Worm (Caenorhabditis elegans) whole organism, midembryonic: ENCODE measurements around the gene irld-34.

Experiments used
- T22C8.4 ChIP-seq: fragments of 200-800 bp; sonication (Bioruptor generic); IDR thresholded peaks from 2 replicates; pipeline ENCODE4 v1.3.6; 2022; ENCODE audit warnings: missing genetic modification characterization, missing compliant biosample characterization
- cog-1 ChIP-seq: sonication (generic microtip); optimal IDR thresholded peaks from 2 replicates; lab custom pipeline; 2016; ENCODE audit warnings: missing genetic modification characterization, missing compliant biosample characterization
- flt-1 ChIP-seq: fragments of 200-800 bp; sonication (Bioruptor generic); IDR thresholded peaks from 2 replicates; pipeline ENCODE4 v1.3.6; 2022; ENCODE audit warnings: missing genetic modification characterization, missing compliant biosample characterization
- klf-2 ChIP-seq: fragments of 200-800 bp; sonication (Bioruptor generic); conservative IDR thresholded peaks from 2 replicates; pipeline ENCODE4 v1.3.6; 2022; ENCODE audit warnings: missing genetic modification reagents, missing genetic modification characterization, missing compliant biosample characterization
- med-1 ChIP-seq: sonication (generic microtip); optimal IDR thresholded peaks from 2 replicates; lab custom pipeline; 2017; ENCODE audit warnings: missing genetic modification characterization, mild to moderate bottlenecking, missing compliant biosample characterization, antibody characterized with exemption, missing genetic modification reagents; ENCODE audit not compliant: insufficient read depth
- ref-1 ChIP-seq: fragments of 200-800 bp; sonication (Bioruptor generic); conservative IDR thresholded peaks from 2 replicates; pipeline ENCODE4 v1.3.6; 2022; ENCODE audit warnings: missing genetic modification reagents, missing genetic modification characterization, missing compliant biosample characterization
- tab-1 ChIP-seq: fragments of 200-800 bp; sonication (Bioruptor generic); IDR thresholded peaks from 2 replicates; pipeline ENCODE4 v1.3.6; 2022; ENCODE audit warnings: missing genetic modification characterization, missing compliant biosample characterization
- ztf-23 ChIP-seq: fragments of 200-800 bp; sonication (Bioruptor generic); IDR thresholded peaks from 2 replicates; pipeline ENCODE4 v1.3.6; 2022; ENCODE audit warnings: missing genetic modification reagents, missing genetic modification characterization, missing compliant biosample characterization
- ztf-29 ChIP-seq: fragments of 200-800 bp; sonication (Bioruptor generic); IDR thresholded peaks from 2 replicates; pipeline ENCODE4 v1.3.6; 2022; ENCODE audit warnings: missing genetic modification reagents, missing genetic modification characterization, missing compliant biosample characterization

irld-34 gene

DNA sequence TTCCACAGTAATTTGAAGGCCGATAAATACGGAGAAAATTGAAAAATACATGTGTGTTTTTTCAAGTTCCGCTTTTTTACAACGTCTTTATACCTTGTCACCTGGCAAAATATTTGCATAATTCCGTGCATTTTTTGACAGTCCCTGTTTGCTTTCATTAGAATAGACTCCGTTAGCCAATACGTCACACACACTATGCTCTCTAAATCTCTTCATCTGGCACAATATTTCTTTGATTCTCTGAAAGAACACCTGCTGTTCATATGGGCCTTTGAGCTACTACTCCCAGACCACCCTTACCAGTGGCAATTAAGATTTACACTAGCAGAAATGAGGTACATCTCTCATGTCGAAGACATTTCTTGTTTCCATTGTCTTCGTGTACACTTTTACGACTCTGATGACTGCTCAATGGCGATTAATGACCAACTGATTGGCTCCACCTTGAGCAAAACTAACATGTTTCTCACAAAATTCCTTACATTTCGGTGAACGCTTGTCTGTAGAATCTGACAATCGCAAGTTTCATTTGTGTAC is 36.5 kb upstream of the irld-34 start, which contains the start of gene grl-11:
TSS of gene grl-11 (minus strand) at position 51 of the 537 bp plus-strand sequence.
- TF ChIP-seq ref-1 (GFP tag; lab: Robert Waterston, UW) (no peak), tab-1 (no peak), ztf-23 (no peak), T22C8.4 (GFP tag; lab: Robert Waterston, UW) (no peak), ztf-29 (GFP tag; lab: Robert Waterston, UW) (no peak), klf-2 (GFP tag; lab: Robert Waterston, UW) (no peak), med-1 (no peak)

DNA sequence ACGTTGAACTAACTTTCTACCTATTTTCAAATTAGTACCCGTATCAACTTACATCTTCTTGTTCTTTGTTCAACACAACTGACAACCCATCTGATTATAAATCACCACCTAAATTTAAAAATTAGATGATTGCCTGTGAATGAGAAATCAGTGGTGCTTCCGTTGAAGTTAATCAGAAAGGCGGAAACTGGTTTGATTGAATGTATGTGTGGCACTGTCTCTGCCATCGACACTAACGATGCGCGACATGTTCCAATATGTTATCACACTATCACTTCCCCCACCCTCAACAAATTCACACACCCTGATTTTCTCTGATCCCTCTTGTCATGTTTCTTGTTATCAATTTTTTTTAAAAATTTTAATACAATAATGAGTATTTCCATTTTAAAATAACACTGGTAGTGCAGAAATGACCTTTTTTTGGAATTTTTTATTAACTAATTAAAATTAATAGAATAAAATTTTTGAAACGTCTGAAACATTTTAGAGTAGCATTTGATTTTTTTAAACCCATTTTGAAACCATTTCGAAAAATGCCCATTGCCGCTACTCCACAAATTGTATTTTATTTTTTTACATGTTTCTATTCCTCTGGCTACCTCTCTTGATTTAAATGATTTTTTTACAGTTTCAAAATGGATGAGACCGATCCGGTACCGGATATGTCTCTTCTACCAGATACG is 35.8 kb upstream of the irld-34 start, which contains the start of gene ced-11:
TSS of gene ced-11 (plus strand) at position 636 of the 686 bp plus-strand sequence.
- TF ChIP-seq T22C8.4 (GFP tag; lab: Robert Waterston, UW): no peak
- no peak for TF ChIP-seq cog-1 (tag; lab: Kevin White, UChicago)
- TF ChIP-seq ztf-23: no peak
- no peak for TF ChIP-seq flt-1 (GFP tag; lab: Robert Waterston, UW)
- TF ChIP-seq ref-1 (GFP tag; lab: Robert Waterston, UW): no peak
- no peak for TF ChIP-seq tab-1
- no peak for TF ChIP-seq med-1
- no peak for TF ChIP-seq ztf-29 (GFP tag; lab: Robert Waterston, UW)
- no peak for TF ChIP-seq klf-2 (GFP tag; lab: Robert Waterston, UW)

DNA sequence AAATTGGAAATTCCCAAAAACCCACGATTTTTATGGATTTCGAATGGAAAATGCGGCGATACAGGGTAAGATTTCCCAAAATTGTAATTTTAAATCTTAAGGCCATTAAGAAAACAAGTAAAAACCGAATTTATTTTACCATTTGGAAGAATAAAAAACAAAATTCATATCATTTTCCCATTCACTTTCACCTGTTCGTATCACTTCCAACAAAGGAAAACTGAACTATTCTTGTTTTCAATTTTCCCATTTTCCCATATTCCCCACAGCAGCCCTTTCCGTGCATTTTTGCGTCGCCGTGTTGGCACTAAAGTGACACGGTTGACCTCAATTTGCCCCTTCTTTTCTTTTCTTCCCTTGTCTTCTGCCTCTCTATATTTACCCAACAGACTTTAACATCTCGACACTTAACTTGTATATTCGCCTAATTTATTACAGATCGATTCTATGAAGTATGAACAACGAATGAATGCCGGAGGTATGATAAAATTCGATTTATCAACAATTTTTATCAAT is 29.0 kb upstream of the irld-34 start, which contains the start of gene sec-16A.1:
TSS of gene sec-16A.1 (plus strand) at position 51 of the 516 bp plus-strand sequence.
- TF ChIP-seq ref-1 (GFP tag; lab: Robert Waterston, UW): no peak
- TF ChIP-seq med-1: no peak
- no peak for TF ChIP-seq klf-2 (GFP tag; lab: Robert Waterston, UW)
- no peak for TF ChIP-seq T22C8.4 (GFP tag; lab: Robert Waterston, UW)
- TF ChIP-seq tab-1: no peak
- TF ChIP-seq ztf-23: no peak
- no peak for TF ChIP-seq flt-1 (GFP tag; lab: Robert Waterston, UW)
- no peak for TF ChIP-seq ztf-29 (GFP tag; lab: Robert Waterston, UW)
- no peak for TF ChIP-seq cog-1 (tag; lab: Kevin White, UChicago)

DNA sequence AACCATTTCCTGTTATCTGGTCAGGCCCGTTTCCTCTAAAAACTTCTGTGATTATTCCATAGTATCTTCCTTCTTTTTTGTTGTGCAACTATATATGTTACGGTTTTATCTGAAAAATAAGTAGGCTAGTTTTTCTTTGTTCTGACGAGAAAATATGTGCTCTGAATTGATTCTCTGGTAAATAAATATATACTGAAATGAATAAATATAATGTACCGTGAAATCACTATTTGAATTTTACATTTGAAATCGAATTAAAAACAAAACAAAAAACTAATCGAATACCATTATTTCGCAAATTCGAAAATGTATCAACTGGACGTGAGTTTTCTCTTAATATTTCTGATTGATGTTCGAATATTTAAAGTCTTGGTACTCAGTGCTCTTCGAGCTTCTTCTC is 24.3 kb upstream of the irld-34 start, which contains the start of gene ZK512.10:
TSS of gene ZK512.10 (plus strand) at position 301 of the 400 bp plus-strand sequence.
- no peak for TF ChIP-seq klf-2 (GFP tag; lab: Robert Waterston, UW)
- no peak for TF ChIP-seq ztf-29 (GFP tag; lab: Robert Waterston, UW)
- TF ChIP-seq T22C8.4 (GFP tag; lab: Robert Waterston, UW): no peak
- no peak for TF ChIP-seq ztf-23
- no peak for TF ChIP-seq ref-1 (GFP tag; lab: Robert Waterston, UW)
- no peak for TF ChIP-seq flt-1 (GFP tag; lab: Robert Waterston, UW)
- TF ChIP-seq med-1: no peak
- TF ChIP-seq tab-1: no peak
- TF ChIP-seq cog-1 (tag; lab: Kevin White, UChicago): no peak

DNA sequence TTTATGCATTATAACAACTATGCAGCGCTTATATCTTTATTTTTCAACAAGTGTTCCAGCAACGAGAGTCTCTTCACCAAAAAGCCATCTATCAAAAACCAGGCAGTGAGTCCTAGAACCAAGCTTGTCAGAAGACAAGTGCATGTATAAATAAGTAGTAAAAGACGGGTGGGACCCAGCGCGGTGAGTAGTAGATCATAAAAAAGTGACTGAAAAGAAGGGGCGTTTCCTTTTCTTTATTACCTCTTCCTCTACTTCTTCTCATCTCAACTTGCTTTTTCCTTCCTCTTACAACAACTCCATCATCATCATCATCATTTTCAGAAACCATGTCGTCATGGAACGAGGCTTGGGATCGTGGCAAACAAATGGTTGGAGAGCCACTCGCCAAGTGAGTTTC is 18.3 kb upstream of the irld-34 start, which contains the start of gene eat-4:
TSS of gene eat-4 (plus strand) at position 301 of the 400 bp plus-strand sequence.
- no peak for TF ChIP-seq med-1

DNA sequence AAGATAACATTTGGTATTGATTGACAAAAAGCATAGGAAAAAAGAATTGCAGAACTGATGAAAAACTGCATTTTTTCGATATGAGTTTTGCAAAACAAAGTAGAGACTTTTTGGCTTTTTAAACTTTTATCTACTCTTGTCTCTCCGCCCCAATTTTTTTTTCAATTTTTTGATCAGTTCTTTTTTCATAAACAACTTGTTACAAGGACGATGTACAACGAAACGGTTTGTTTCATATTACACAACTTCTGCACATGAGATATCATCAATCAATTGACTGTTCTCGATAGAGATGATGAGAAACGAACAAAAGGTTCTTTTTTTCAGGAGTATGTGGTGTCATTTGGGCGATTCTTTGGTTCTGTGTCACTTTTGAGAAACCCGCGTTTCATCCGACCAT is 16.3 kb upstream of the irld-34 start, which contains the start of gene ZK512.7:
TSS of gene ZK512.7 (minus strand) at position 101 of the 400 bp plus-strand sequence.
- TF ChIP-seq ztf-29 (GFP tag; lab: Robert Waterston, UW) (no peak), klf-2 (GFP tag; lab: Robert Waterston, UW) (no peak), med-1 (no peak), flt-1 (GFP tag; lab: Robert Waterston, UW) (no peak), tab-1 (no peak), ref-1 (GFP tag; lab: Robert Waterston, UW) (no peak), T22C8.4 (GFP tag; lab: Robert Waterston, UW) (no peak), cog-1 (tag; lab: Kevin White, UChicago) (no peak), ztf-23 (no peak)

DNA sequence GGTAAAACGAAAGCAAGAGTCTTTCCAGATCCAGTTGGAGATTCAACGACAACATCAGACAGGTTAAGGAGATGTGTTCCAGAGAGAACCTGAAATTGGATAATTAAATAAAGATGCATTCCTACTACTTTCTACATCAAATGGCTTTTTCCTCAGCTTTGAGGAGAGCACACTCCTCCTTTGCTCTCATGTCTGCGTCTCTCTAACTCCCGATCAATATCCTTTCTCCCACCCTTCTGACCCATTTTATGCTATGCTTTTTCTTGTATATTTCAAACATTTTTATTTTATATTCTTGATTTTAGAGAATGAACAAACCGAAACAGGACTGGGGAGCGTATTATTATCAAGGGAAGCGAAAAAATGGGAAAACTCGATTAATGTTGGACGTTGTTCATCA is 11.0 kb upstream of the irld-34 start, which contains the start of gene ZK512.11:
TSS of gene ZK512.11 (plus strand) at position 301 of the 400 bp plus-strand sequence.
- TF ChIP-seq T22C8.4 (GFP tag; lab: Robert Waterston, UW) (peak; percentile 23; the same call in 1 of the 2 replicates), med-1 (no peak), ztf-23 (no peak), flt-1 (GFP tag; lab: Robert Waterston, UW) (no peak)

DNA sequence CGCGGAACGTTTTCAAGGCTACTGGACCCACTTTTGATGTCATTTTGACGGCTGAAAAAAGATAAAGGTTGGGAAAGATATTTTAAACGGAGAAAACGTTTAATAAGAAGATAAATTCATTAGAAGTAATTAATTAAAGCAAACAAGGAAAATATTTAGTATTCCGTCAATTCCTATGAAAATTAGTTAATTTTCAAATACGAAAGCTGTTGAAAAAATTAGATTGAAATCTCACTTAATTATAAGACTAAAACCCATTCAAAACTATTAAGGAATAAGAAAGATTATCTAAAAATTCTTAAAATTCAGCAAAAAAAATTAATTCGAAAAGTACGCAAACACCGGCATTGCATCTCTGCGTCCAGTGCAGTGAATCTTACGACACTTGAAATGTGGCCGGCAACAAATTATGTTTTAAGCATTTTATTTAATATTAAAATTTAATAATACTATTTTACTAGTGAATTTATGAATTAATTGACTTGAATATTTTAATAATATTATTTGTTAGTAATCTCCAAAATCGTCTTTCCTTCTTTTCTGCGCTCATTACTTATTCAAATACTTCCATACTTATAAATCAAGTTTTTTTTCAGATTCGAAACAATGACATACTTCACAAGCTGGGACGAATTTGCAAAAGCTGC is 10.0 kb upstream of the irld-34 start, which contains the start of the genes ZK512.2 and ZK512.4:
TSS of gene ZK512.2 (minus strand) at position 51 of the 647 bp plus-strand sequence.
TSS of gene ZK512.4 (plus strand) at position 597 of the 647 bp plus-strand sequence.
- TF ChIP-seq T22C8.4 (GFP tag; lab: Robert Waterston, UW): no peak
- no peak for TF ChIP-seq ztf-29 (GFP tag; lab: Robert Waterston, UW)

DNA sequence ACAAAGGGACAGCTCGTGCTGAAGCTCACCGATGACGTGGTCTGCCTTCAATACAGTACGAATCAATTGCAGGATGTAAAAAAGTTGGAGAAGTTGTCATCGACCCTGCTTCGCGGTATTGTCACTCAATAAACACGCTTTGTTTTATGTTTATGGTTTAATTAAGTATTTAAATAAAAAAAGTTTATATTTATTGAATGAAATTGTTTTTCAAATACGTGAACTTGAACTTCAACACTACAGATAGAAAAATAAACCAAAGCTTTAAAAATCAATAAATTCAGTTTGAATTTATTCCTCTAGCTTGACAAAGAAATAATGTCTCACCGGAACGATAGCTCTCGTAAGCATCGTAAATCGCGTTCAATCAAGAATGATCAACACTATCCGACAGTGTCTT is 9.1 kb upstream of the irld-34 start, which contains the start of gene ZK512.8:
TSS of gene ZK512.8 (plus strand) at position 301 of the 400 bp plus-strand sequence.
- TF ChIP-seq flt-1 (GFP tag; lab: Robert Waterston, UW) (no peak), ref-1 (GFP tag; lab: Robert Waterston, UW) (no peak)
